Worm (Caenorhabditis elegans) whole organism, mixed stage, embryonic: ENCODE measurements around the gene degt-1.

Experiments used
- blmp-1 ChIP-seq: fragments of 150-350 bp; optimal IDR thresholded peaks from 2 replicates; lab custom pipeline; 2014; ENCODE audit warnings: missing biosample characterization, missing genetic modification characterization
- elt-1 ChIP-seq: sonication (generic microtip); optimal IDR thresholded peaks from 2 replicates; lab custom pipeline; 2017; ENCODE audit warnings: missing genetic modification characterization, mild to moderate bottlenecking, missing compliant biosample characterization, antibody characterized with exemption, moderate library complexity, borderline replicate concordance; ENCODE audit not compliant: insufficient read depth
- lin-13 ChIP-seq: fragments of 150-350 bp; optimal IDR thresholded peaks from 2 replicates; lab custom pipeline; 2014; ENCODE audit warnings: missing biosample characterization, missing genetic modification characterization
- lin-32 ChIP-seq: fragments of 200-800 bp; sonication (Bioruptor generic); optimal IDR thresholded peaks from 2 replicates; lab custom pipeline; 2018; ENCODE audit warnings: mild to moderate bottlenecking, missing genetic modification characterization, missing compliant biosample characterization
- lsy-2 ChIP-seq: fragments of 150-350 bp; optimal IDR thresholded peaks from 2 replicates; lab custom pipeline; 2014; ENCODE audit warnings: missing biosample characterization, missing genetic modification characterization
- mep-1 ChIP-seq: fragments of 150-350 bp; optimal IDR thresholded peaks from 2 replicates; lab custom pipeline; 2017; ENCODE audit warnings: missing biosample characterization, missing genetic modification reagents, missing genetic modification characterization, inconsistent platforms
- mls-2 ChIP-seq: sonication (generic microtip); optimal IDR thresholded peaks from 2 replicates; lab custom pipeline; 2016; ENCODE audit warnings: mild to moderate bottlenecking, missing genetic modification characterization, moderate library complexity, missing compliant biosample characterization
- nhr-237 ChIP-seq: fragments of 150-350 bp; optimal IDR thresholded peaks from 2 replicates; lab custom pipeline; 2014; ENCODE audit warnings: missing biosample characterization, missing genetic modification characterization
- nhr-28 ChIP-seq: fragments of 150-350 bp; optimal IDR thresholded peaks from 2 replicates; lab custom pipeline; 2014; ENCODE audit warnings: missing biosample characterization, missing genetic modification characterization
- pha-4 ChIP-seq: fragments of 150-350 bp; optimal IDR thresholded peaks from 2 replicates; lab custom pipeline; 2018; ENCODE audit warnings: missing biosample characterization, missing genetic modification reagents, missing genetic modification characterization
- snpc-4 ChIP-seq: fragments of 150-350 bp; optimal IDR thresholded peaks from 2 replicates; lab custom pipeline; 2014; ENCODE audit warnings: missing biosample characterization, missing genetic modification characterization
- sptf-1 ChIP-seq: sonication (generic microtip); optimal IDR thresholded peaks from 2 replicates; lab custom pipeline; 2017; ENCODE audit warnings: mild to moderate bottlenecking, missing genetic modification characterization, moderate library complexity, missing compliant biosample characterization
- unc-39 ChIP-seq: fragments of 150-350 bp; optimal IDR thresholded peaks from 2 replicates; lab custom pipeline; 2014; ENCODE audit warnings: missing biosample characterization, missing genetic modification characterization
- unc-62 ChIP-seq: fragments of 150-350 bp; optimal IDR thresholded peaks from 2 replicates; lab custom pipeline; 2014; ENCODE audit warnings: missing biosample characterization, missing genetic modification reagents, missing genetic modification characterization

DNA sequence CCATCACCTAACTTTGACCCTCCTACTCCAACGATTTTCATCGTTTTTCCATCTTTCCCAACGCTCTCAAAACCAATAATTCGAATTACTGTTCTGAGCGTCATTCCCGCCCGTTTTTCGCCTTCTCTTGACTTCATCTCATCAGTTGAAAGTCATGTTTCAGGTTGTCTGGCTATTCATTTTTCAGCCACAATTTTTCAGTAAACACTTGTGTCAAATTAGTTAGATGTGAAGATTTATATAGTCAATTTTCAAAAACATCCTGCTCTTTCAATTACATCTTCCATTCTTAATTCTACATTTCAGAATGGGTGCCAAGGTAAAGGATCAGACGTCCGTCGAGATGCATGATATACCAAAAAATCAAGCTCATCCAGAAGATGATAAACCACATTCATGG, 32.5 kb downstream of the degt-1 start, which contains the start of gene del-6:
- TF ChIP-seq pha-4 (tag; lab: Kevin White, UChicago) (no peak), nhr-28 (no peak), mls-2 (tag; lab: Kevin White, UChicago) (no peak), blmp-1 (tag; lab: Kevin White, UChicago) (no peak), elt-1 (no peak), sptf-1 (tag; lab: Kevin White, UChicago) (no peak), mep-1 (tag; lab: Kevin White, UChicago) (no peak), lsy-2 (no peak), lin-13 (tag; lab: Kevin White, UChicago) (no peak), unc-62 (no peak), snpc-4 (tag; lab: Kevin White, UChicago) (no peak), nhr-237 (tag; lab: Kevin White, UChicago) (no peak), unc-39 (no peak), lin-32 (no peak)
